Fruit fly (Drosophila melanogaster): ENCODE measurements around the gene CG6136.

The CG6136 gene

DNA sequence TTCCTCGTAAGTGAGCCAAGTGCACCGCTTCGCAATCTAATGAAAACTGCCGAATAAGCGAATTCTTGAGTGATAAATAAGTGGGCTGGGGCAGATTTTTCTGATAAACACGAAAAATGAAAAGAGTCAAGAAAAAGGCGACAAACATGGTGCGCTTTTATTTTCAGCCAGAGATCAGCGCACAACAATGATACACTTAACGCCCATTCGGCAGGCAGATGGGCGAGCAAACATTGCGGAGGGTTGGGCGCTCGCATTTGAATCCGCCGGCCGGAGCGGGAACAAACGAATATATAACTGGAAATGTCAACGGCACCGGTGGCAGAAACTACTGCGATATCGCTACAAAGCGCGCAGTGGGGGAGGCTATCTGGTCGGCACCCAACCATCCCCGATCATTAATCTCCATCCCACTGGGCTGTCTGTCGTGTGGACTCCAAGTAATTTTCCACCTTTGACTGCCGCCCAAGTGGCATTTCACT lies 35.0 kb upstream of the CG6136 start, which contains the start of gene CG6125:
CG6125 (minus strand) TSS at position 51 of the 482 bp plus-strand sequence.
- TF ChIP-seq CG32264 (GFP tag; optimal IDR thresholded peaks at IDR 0.05): no peak
- TF ChIP-seq Hr78 (GFP tag; optimal IDR thresholded peaks at IDR 0.05): no peak
- no peak for TF ChIP-seq sv (GFP tag; optimal IDR thresholded peaks at IDR 0.05)
- TF ChIP-seq foxo (GFP tag; optimal IDR thresholded peaks at IDR 0.05): no peak
- no peak for TF ChIP-seq Hr83 (GFP tag; optimal IDR thresholded peaks at IDR 0.05; ENCODE audit: poor library complexity, severe bottlenecking)
- TF ChIP-seq Sp1 (GFP tag; optimal IDR thresholded peaks at IDR 0.05): no peak
- TF ChIP-seq CrebA (GFP tag; optimal IDR thresholded peaks at IDR 0.05; ENCODE audit: borderline replicate concordance): no peak
- TF ChIP-seq Jra (GFP tag; optimal IDR thresholded peaks at IDR 0.05): no peak
- no peak for TF ChIP-seq Mio (GFP tag; optimal IDR thresholded peaks at IDR 0.05)

DNA sequence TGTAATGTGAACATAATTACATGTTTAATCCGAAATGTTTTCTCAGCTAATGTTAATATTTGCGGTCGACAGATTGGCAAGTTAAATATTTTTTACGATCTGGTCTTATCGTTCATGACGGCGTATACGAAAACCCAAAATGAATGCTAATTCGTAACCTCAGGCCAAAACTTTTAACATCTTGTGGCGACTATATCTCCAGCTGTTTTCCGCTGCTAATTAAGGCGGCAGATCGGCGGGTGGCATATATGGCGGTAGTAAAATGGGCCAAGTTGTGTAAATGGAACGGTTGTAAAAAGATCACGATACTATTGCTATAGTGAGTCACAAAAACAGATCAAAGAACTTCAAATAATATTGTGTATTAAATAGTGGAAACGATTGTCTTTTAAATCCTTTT lies 34.4 kb upstream of the CG6136 start:
- TF ChIP-seq woc (GFP tag; optimal IDR thresholded peaks at IDR 0.05): no peak
- no peak for TF ChIP-seq Sp1 (GFP tag; optimal IDR thresholded peaks at IDR 0.05)

DNA sequence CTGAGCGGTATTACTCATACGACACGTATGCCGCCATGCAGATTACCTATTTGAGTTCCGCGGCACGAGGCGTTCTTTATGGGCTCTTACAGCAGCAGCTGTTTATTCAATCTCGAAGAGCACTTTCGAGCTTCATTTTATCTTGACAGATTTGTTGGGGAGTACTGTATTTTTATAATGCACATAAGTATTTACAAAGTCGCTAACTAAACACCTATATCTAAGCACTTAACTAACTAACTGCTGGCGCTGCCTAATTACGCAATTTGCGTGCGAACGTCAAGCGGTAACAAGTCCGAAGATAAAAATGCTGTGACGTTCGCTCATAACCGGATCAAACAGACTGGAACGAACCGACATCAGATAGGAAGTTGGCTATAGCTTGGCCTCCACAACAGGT lies 30.6 kb upstream of the CG6136 start:
- TF ChIP-seq usp (GFP tag; optimal IDR thresholded peaks at IDR 0.05) (no peak), CG9705 (GFP tag; optimal IDR thresholded peaks at IDR 0.05) (no peak), Jra (GFP tag; optimal IDR thresholded peaks at IDR 0.05) (no peak), h (GFP tag; optimal IDR thresholded peaks at IDR 0.05) (no peak)

DNA sequence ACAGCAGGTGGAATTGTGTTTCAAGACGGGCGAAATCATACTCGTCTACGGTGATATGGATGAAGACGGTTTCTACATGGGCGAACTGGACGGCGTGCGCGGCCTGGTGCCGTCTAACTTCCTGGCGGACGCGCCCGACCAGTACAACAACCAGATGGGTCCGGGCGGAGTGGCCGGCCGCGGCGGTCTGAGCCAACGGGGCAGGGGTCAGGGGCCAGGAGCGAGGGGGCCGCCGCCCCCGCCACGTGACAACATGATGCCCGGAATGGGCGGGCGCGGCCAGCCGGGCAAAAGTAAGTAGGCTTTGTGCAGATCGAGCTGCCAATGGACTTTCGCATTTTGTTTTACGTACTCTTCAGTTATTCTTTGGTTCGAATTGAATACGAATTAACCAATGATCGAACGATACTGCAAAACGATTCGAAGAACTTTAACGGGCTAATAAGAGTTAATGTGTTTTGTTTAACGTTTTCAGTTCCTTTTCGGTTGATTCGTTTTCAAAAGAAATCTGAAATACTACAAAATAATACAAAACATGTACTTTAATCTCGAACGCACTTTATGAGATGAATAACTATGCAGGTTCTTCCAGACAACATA lies 21.3 kb upstream of the CG6136 start:
- peak; percentile 99 for TF ChIP-seq Dfd (GFP tag; optimal IDR thresholded peaks at IDR 0.05)
- no peak for TF ChIP-seq Vsx2 (GFP tag; optimal IDR thresholded peaks at IDR 0.05; ENCODE audit: partially characterized antibody)
- TF ChIP-seq jim (GFP tag; optimal IDR thresholded peaks at IDR 0.05): no peak
- no peak for TF ChIP-seq GATAd (GFP tag; optimal IDR thresholded peaks at IDR 0.05)
- no peak for TF ChIP-seq Abd-B (GFP tag; optimal IDR thresholded peaks at IDR 0.05)
- no peak for TF ChIP-seq Myc (optimal IDR thresholded peaks at IDR 0.05)
- TF ChIP-seq CrebA (GFP tag; optimal IDR thresholded peaks at IDR 0.05; ENCODE audit: borderline replicate concordance): no peak

DNA sequence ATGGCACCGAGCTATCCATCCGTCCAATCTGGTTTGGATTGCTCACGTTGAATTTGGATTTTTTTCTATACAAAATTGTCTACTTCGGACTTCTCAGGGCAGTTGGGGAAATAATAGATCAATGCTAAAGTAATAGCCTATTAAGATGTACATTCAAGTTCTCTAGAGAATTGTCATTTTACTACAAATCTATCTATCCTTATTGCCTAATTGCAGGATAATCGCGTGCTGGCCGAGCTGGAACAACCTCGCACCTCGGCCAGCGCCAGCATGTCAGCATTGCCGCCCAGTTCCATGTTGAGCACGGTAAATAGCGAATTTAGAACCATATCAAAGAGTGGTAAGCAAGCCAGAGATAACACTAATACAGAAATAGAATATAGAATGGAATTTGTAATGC lies 10.8 kb upstream of the CG6136 start, which contains the start of gene h-cup:
h-cup (minus strand) TSS at position 101 of the 400 bp plus-strand sequence.
- TF ChIP-seq dmrt93B (GFP tag; optimal IDR thresholded peaks at IDR 0.05) (no peak), dl (GFP tag; optimal IDR thresholded peaks at IDR 0.05; ENCODE audit: insufficient read depth in 1 of 2, partially characterized antibody in 2 of 2) (no peak), sage (GFP tag; optimal IDR thresholded peaks at IDR 0.05) (no peak), Rel (GFP tag; optimal IDR thresholded peaks at IDR 0.05) (no peak), Rel (tag; optimal IDR thresholded peaks at IDR 0.05) (no peak), rgr (GFP tag; optimal IDR thresholded peaks at IDR 0.05) (no peak), foxo (GFP tag; optimal IDR thresholded peaks at IDR 0.05) (no peak), Hnf4 (GFP tag; optimal IDR thresholded peaks at IDR 0.05) (no peak), sv (GFP tag; optimal IDR thresholded peaks at IDR 0.05) (no peak), Abd-B (GFP tag; optimal IDR thresholded peaks at IDR 0.05) (no peak), usp (GFP tag; optimal IDR thresholded peaks at IDR 0.05) (no peak), lola (GFP tag; optimal IDR thresholded peaks at IDR 0.05) (no peak), N (GFP tag; optimal IDR thresholded peaks at IDR 0.05) (no peak), dsf (GFP tag; optimal IDR thresholded peaks at IDR 0.05; ENCODE audit: borderline replicate concordance) (no peak), jim (GFP tag; optimal IDR thresholded peaks at IDR 0.05) (no peak), tai (GFP tag; optimal IDR thresholded peaks at IDR 0.05) (no peak), CG32264 (GFP tag; optimal IDR thresholded peaks at IDR 0.05) (no peak), Dif (GFP tag; optimal IDR thresholded peaks at IDR 0.05; ENCODE audit: partially characterized antibody) (no peak), CG9705 (GFP tag; optimal IDR thresholded peaks at IDR 0.05) (no peak), Dfd (GFP tag; optimal IDR thresholded peaks at IDR 0.05) (no peak), pan (optimal IDR thresholded peaks at IDR 0.05) (no peak)
